Worm (Caenorhabditis elegans): ENCODE data around the gene R06F6.14.

R06F6.14 gene

DNA sequence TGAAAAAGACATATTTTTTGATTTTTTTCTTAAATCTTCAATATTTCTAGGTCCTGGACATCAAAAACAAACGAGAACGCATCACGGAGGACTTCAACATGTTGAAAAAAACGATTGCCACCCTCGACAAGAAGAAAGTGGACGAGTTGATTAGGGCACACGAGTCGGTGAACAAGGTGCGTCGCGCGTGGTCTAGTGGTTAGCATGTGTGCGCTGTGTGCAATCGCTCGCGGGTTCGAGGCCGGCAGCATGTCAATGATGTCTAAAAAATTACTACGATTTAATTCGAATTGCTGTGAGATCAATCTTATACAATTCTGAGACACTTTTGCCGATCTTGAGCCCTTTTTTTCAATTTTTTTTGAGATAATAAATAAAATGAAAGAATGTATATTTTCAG lies 31.0 kb downstream of the R06F6.14 start (continued):
- TF ChIP-seq aly-2 (tag; optimal IDR thresholded peaks at IDR 0.05) (peak; percentile 23), zag-1 (tag; optimal IDR thresholded peaks at IDR 0.05) (no peak), spr-3 (GFP tag; optimal IDR thresholded peaks at IDR 0.05) (peak; percentile 77), attf-4 (tag; optimal IDR thresholded peaks at IDR 0.05) (no peak), vab-7 (GFP tag; IDR thresholded peaks at IDR 0.05) (peak; percentile 95)

DNA sequence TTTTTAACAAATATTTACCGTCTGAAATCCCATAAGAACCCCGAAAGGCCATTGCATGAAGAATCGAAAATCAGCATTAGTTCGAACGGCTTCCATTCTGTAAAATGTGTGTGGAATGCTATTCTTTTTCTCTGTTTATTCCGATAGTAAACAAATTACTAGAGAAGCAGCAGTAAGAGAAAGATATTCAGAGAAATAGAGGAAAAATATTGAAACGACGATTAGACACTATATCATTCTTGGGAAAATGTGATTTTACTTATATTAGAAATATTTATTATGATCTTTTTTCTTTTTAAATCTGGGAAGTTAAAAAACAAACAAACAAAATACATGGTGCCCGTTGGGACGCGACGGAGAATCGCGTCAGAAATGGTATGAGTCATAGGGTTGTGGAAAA lies 34.4 kb downstream of the R06F6.14 start, which contains the start of gene M106.8:
Gene M106.8, minus strand, starts transcription at position 101 of the 400 bp plus-strand sequence.
- TF ChIP-seq dve-1 (tag; optimal IDR thresholded peaks at IDR 0.05; ENCODE audit: insufficient read depth): no peak
- peak; percentile 67 for TF ChIP-seq aha-1 (tag)

DNA sequence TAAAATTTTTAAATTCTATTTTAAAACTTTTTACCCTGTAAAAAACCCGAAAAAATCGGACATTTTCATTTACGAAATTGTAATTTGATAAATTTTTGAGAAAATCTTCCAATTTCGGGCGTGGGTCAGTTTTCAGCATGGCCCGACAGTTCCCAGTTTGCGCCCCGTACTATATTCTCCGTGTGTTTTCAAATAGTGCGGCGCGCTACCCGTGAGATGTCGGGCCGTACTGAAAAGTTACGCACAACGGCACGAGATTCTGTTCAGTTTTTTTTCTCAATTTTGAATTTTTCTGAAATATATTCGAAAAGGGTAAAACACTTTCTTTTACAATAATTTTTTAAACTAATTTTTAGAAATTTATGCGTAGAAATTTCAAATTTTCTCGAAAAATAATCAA lies 38.0 kb downstream of the R06F6.14 start:
- TF ChIP-seq T26A8.4 (GFP tag; IDR thresholded peaks at IDR 0.05) (no peak), ama-1 (optimal IDR thresholded peaks at IDR 0.05) (no peak), dmd-8 (GFP tag; IDR thresholded peaks at IDR 0.05) (no peak), lin-39 (tag; optimal IDR thresholded peaks at IDR 0.05) (no peak), zip-11 (GFP tag; IDR thresholded peaks at IDR 0.05) (no peak), tra-1 (GFP tag; IDR thresholded peaks at IDR 0.05) (no peak), set-16 (GFP tag; IDR thresholded peaks at IDR 0.05) (no peak), zip-2 (tag; optimal IDR thresholded peaks at IDR 0.05) (no peak), duxl-1 (tag; optimal IDR thresholded peaks at IDR 0.05; ENCODE audit: poor library complexity) (no peak), ztf-11 (tag; optimal IDR thresholded peaks at IDR 0.05) (no peak), dmd-6 (GFP tag; IDR thresholded peaks at IDR 0.05) (no peak), attf-4 (tag; optimal IDR thresholded peaks at IDR 0.05) (no peak), nhr-41 (GFP tag; IDR thresholded peaks at IDR 0.05) (no peak), mxl-2 (GFP tag; conservative IDR thresholded peaks at IDR 0.05) (no peak)

DNA sequence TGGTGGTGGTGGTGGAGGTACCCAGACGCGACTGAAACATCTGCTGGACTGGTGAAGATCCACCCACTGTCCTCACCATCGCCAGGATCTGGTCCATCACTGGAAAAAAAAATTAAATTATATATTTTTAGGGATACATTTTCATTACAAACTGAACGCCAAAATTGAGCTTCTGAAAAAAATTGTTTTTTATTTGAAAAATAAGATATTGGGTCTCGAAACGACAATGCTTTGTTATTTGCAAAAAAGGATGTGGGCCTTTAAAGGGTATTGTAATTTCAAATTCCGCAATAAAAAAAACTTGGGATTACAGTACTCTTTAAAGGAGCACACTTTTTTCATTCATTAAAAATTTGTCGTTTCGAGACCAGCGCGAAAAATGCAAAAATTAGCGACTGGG lies 40.8 kb downstream of the R06F6.14 start, which contains the start of gene M106.2:
Gene M106.2, minus strand, starts transcription at position 101 of the 400 bp plus-strand sequence.
- no peak for TF ChIP-seq nhr-6 (tag; optimal IDR thresholded peaks at IDR 0.05)
- no peak for TF ChIP-seq lim-7 (GFP tag; IDR thresholded peaks at IDR 0.05)
- TF ChIP-seq aha-1 (tag): peak; percentile 29
- TF ChIP-seq hlh-11 (tag; optimal IDR thresholded peaks at IDR 0.05): no peak
- 0 out of 2 replicates have a peak, but pooled peaks have one; percentile 42 for TF ChIP-seq zfp-3 (GFP tag; conservative IDR thresholded peaks at IDR 0.05)
- no peak for TF ChIP-seq nhr-41 (GFP tag; IDR thresholded peaks at IDR 0.05)
- TF ChIP-seq ceh-44 (GFP tag; IDR thresholded peaks at IDR 0.05): no peak
- no peak for TF ChIP-seq mxl-2 (GFP tag; conservative IDR thresholded peaks at IDR 0.05)
- no peak for TF ChIP-seq ceh-20 (GFP tag; IDR thresholded peaks at IDR 0.05)
- TF ChIP-seq gei-8 (GFP tag; optimal IDR thresholded peaks at IDR 0.05): no peak
- TF ChIP-seq ZK546.5 (tag; optimal IDR thresholded peaks at IDR 0.05): no peak
- no peak for TF ChIP-seq Y75B8A.6 (GFP tag; IDR thresholded peaks at IDR 0.05)

DNA sequence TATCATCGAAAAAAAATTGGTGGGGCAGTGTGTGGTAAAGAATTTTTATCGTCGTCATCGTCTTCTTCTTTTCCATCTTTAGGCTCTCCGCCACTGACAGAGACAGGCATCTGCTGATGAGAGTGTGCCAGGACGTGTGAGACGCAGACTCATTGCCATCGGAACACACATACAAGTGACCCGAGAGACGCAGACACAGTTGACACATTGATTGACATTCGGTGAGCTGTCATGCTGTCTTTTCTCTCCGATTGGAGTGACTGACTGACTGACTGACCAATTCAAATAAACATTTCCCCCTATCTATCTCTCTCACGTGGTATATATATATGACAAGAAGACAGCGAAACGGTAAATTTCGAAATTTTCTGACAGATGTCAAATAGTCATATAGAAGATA lies 42.0 kb downstream of the R06F6.14 start:
- TF ChIP-seq lin-1 (GFP tag; IDR thresholded peaks at IDR 0.05) (peak; percentile 61), aha-1 (tag) (no peak), pha-4 (GFP tag; IDR thresholded peaks at IDR 0.05) (peak; percentile 65), pha-4 (tag; optimal IDR thresholded peaks at IDR 0.05) (peak; percentile 29), ceh-82 (tag; optimal IDR thresholded peaks at IDR 0.05) (no peak), tag-97 (GFP tag; IDR thresholded peaks at IDR 0.05) (no peak), unc-130 (GFP tag; optimal IDR thresholded peaks at IDR 0.05) (no peak), F37D6.2 (tag; optimal IDR thresholded peaks at IDR 0.05) (no peak), dmd-8 (GFP tag; IDR thresholded peaks at IDR 0.05) (no peak), hif-1 (tag; optimal IDR thresholded peaks at IDR 0.05) (peak in 1 of 2 experiments; percentile 32), gei-8 (GFP tag; optimal IDR thresholded peaks at IDR 0.05) (peak; percentile 66), ceh-44 (GFP tag; IDR thresholded peaks at IDR 0.05) (no peak), mdt-29 (GFP tag; IDR thresholded peaks at IDR 0.05) (peak; percentile 91), F44E2.7 (GFP tag; IDR thresholded peaks at IDR 0.05) (no peak), sdz-12 (GFP tag; optimal IDR thresholded peaks at IDR 0.05) (no peak), lin-29 (GFP tag; IDR thresholded peaks at IDR 0.05) (no peak), Y5F2A.4 (GFP tag; optimal IDR thresholded peaks at IDR 0.05) (no peak), D1046.2 (GFP tag; IDR thresholded peaks at IDR 0.05) (0 out of 2 replicates have a peak, but pooled peaks have one; percentile 43), hlh-30 (tag; optimal IDR thresholded peaks at IDR 0.05; ENCODE audit: insufficient read depth) (peak; percentile 94), zip-2 (tag; optimal IDR thresholded peaks at IDR 0.05) (no peak), unc-62 (GFP tag; optimal IDR thresholded peaks at IDR 0.05 in 1 of 2) (peak; percentile 79 to 100), unc-62 (tag; optimal IDR thresholded peaks at IDR 0.05) (no peak)

Data from whole organism, L4 larva.